Fruit fly (Drosophila melanogaster) whole organism, embryonic: ENCODE results near the gene CG17270.

Source experiments
- CG1233 ChIP-seq: fragments of 200-800 bp; sonication (Bioruptor generic); optimal IDR thresholded peaks from 4 replicates; lab custom pipeline; 2018; ENCODE audit warnings: missing biosample characterization, mild to moderate bottlenecking, missing genetic modification characterization
- CG12659 ChIP-seq: fragments of 200-800 bp; sonication (Bioruptor generic); optimal IDR thresholded peaks from 3 replicates; lab custom pipeline; 2017; ENCODE audit warnings: mild to moderate bottlenecking, missing biosample characterization, missing genetic modification reagents, missing genetic modification characterization
- CG12744 ChIP-seq: fragments of 200-800 bp; sonication (Bioruptor generic); optimal IDR thresholded peaks from 2 replicates; lab custom pipeline; 2016; ENCODE audit warnings: missing biosample characterization, missing genetic modification characterization
- CG13296 ChIP-seq: fragments of 200-800 bp; sonication (Bioruptor generic); optimal IDR thresholded peaks from 3 replicates; lab custom pipeline; 2018; ENCODE audit warnings: missing biosample characterization, mild to moderate bottlenecking, missing genetic modification characterization
- CG13424 ChIP-seq: fragments of 200-800 bp; sonication (Bioruptor generic); optimal IDR thresholded peaks from 2 replicates; lab custom pipeline; 2019; ENCODE audit warnings: missing biosample characterization, mild to moderate bottlenecking, missing genetic modification characterization, moderate library complexity
- CG13775 ChIP-seq: fragments of 200-800 bp; sonication (Bioruptor generic); optimal IDR thresholded peaks from 3 replicates; lab custom pipeline; 2017; ENCODE audit warnings: missing biosample characterization, mild to moderate bottlenecking, missing genetic modification characterization
- CG14667 ChIP-seq: fragments of 200-800 bp; sonication (Bioruptor generic); IDR thresholded peaks from 2 replicates; pipeline ENCODE4 v1.3.6; 2022; ENCODE audit warnings: missing biosample characterization, missing genetic modification characterization
- CG16813 ChIP-seq: fragments of 200-800 bp; sonication (Bioruptor generic); IDR thresholded peaks from 3 replicates; pipeline ENCODE4 v1.3.6; 2022; ENCODE audit warnings: missing biosample characterization, missing genetic modification characterization; ENCODE audit not compliant: partially characterized antibody
- CG17361 ChIP-seq: fragments of 200-800 bp; sonication (Bioruptor generic); IDR thresholded peaks from 3 replicates; pipeline ENCODE4 v1.3.6; 2022; ENCODE audit warnings: missing biosample characterization, missing genetic modification characterization
- CG2120 ChIP-seq: fragments of 200-800 bp; sonication (Bioruptor generic); optimal IDR thresholded peaks from 3 replicates; lab custom pipeline; 2016; ENCODE audit warnings: missing biosample characterization, missing genetic modification characterization
- CG2678 ChIP-seq: fragments of 200-800 bp; sonication (Bioruptor generic); optimal IDR thresholded peaks from 3 replicates; lab custom pipeline; 2019; ENCODE audit warnings: missing biosample characterization, mild to moderate bottlenecking, missing genetic modification characterization, moderate library complexity
- CG30403 ChIP-seq: fragments of 200-800 bp; sonication (Bioruptor generic); optimal IDR thresholded peaks from 3 replicates; lab custom pipeline; 2016; ENCODE audit warnings: missing biosample characterization, missing genetic modification characterization
- CG31441 ChIP-seq: fragments of 200-800 bp; sonication (Bioruptor generic); IDR thresholded peaks from 2 replicates; pipeline ENCODE4 v1.3.6; 2022; ENCODE audit warnings: missing biosample characterization, missing genetic modification characterization
- CG34376 ChIP-seq: fragments of 200-800 bp; sonication (Bioruptor generic); optimal IDR thresholded peaks from 2 replicates; lab custom pipeline; 2018; ENCODE audit warnings: missing biosample characterization, mild to moderate bottlenecking, missing genetic modification characterization
- CG3847 ChIP-seq: fragments of 200-800 bp; sonication (Bioruptor generic); IDR thresholded peaks from 2 replicates; pipeline ENCODE4 v1.3.6; 2022; ENCODE audit warnings: missing biosample characterization, missing genetic modification characterization
- CG6765 ChIP-seq: fragments of 200-800 bp; sonication (Bioruptor generic); optimal IDR thresholded peaks from 3 replicates; lab custom pipeline; 2017; ENCODE audit warnings: missing biosample characterization, mild to moderate bottlenecking, missing genetic modification characterization
- CG7556 ChIP-seq: fragments of 200-800 bp; sonication (Bioruptor generic); optimal IDR thresholded peaks from 2 replicates; lab custom pipeline; 2017; ENCODE audit warnings: missing biosample characterization, mild to moderate bottlenecking, missing genetic modification characterization
- CG7786 ChIP-seq: fragments of 200-800 bp; sonication (Bioruptor generic); optimal IDR thresholded peaks from 2 replicates; lab custom pipeline; 2016; ENCODE audit warnings: missing biosample characterization, missing genetic modification characterization
- CG9727 ChIP-seq: fragments of 200-800 bp; sonication (Bioruptor generic); optimal IDR thresholded peaks from 3 replicates; lab custom pipeline; 2017; ENCODE audit warnings: missing biosample characterization, mild to moderate bottlenecking, missing genetic modification characterization
- CG9932 ChIP-seq: fragments of 200-800 bp; sonication (Bioruptor generic); IDR thresholded peaks from 2 replicates; pipeline ENCODE4 v1.3.6; 2022; ENCODE audit warnings: missing biosample characterization, missing genetic modification characterization
- Camta ChIP-seq: fragments of 200-800 bp; sonication (Bioruptor generic); optimal IDR thresholded peaks from 2 replicates; lab custom pipeline; 2016; ENCODE audit warnings: missing biosample characterization, missing genetic modification characterization
- Dfd ChIP-seq, 2 experiments: fragments of >200 bp; optimal IDR thresholded peaks; 2 replicates each; lab custom pipeline; 2017; ENCODE audit warnings: missing biosample characterization in 2 of 2, missing genetic modification characterization in 2 of 2
- Doc2 ChIP-seq: fragments of 200-800 bp; sonication (Bioruptor generic); IDR thresholded peaks from 2 replicates; pipeline ENCODE4 v1.3.6; 2022; ENCODE audit warnings: missing biosample characterization, missing genetic modification characterization
- Fer1 ChIP-seq: fragments of 200-800 bp; sonication (Bioruptor generic); optimal IDR thresholded peaks from 2 replicates; lab custom pipeline; 2017; ENCODE audit warnings: missing biosample characterization, mild to moderate bottlenecking, missing genetic modification characterization
- GATAe ChIP-seq: fragments of 200-800 bp; sonication (Bioruptor generic); conservative IDR thresholded peaks from 2 replicates; pipeline ENCODE4 v1.3.6; 2022; ENCODE audit warnings: missing biosample characterization, missing genetic modification characterization
- NfI ChIP-seq: fragments of 200-800 bp; sonication (Bioruptor generic); optimal IDR thresholded peaks from 3 replicates; lab custom pipeline; 2018; ENCODE audit warnings: missing biosample characterization, mild to moderate bottlenecking, missing genetic modification characterization, moderate library complexity
- Oli ChIP-seq: fragments of 200-800 bp; sonication (Bioruptor generic); optimal IDR thresholded peaks from 2 replicates; lab custom pipeline; 2018; ENCODE audit warnings: missing biosample characterization, mild to moderate bottlenecking, missing genetic modification characterization, moderate library complexity
- Optix ChIP-seq: fragments of 200-800 bp; sonication (Bioruptor generic); IDR thresholded peaks from 3 replicates; pipeline ENCODE4 v1.3.6; 2022; ENCODE audit warnings: missing biosample characterization, missing genetic modification characterization
- PHDP ChIP-seq: fragments of 200-800 bp; sonication (Bioruptor generic); optimal IDR thresholded peaks from 3 replicates; lab custom pipeline; 2018; ENCODE audit warnings: missing biosample characterization, mild to moderate bottlenecking, missing genetic modification characterization, moderate library complexity
- Pdp1 ChIP-seq, 2 experiments: fragments of 200-800 bp; sonication (Bioruptor generic); optimal IDR thresholded peaks; 3 replicates each; lab custom pipeline; 2016; ENCODE audit warnings: missing biosample characterization in 2 of 2, missing genetic modification characterization in 2 of 2, mild to moderate bottlenecking in 1 of 2, moderate library complexity in 1 of 2
- Side ChIP-seq: fragments of 200-800 bp; sonication (Bioruptor generic); optimal IDR thresholded peaks from 2 replicates; lab custom pipeline; 2016; ENCODE audit warnings: missing biosample characterization, missing genetic modification characterization
- bsh ChIP-seq, 2 experiments: fragments of 200-800 bp; sonication (Bioruptor generic); optimal IDR thresholded peaks; 2 replicates each; lab custom pipeline; 2017 to 2018; ENCODE audit warnings: mild to moderate bottlenecking in 2 of 2, missing biosample characterization in 2 of 2, missing genetic modification characterization in 2 of 2, moderate library complexity in 1 of 2
- chinmo ChIP-seq: fragments of 200-800 bp; sonication (Bioruptor generic); IDR thresholded peaks from 4 replicates; pipeline ENCODE4 v1.3.6; 2022; ENCODE audit warnings: missing biosample characterization, missing genetic modification characterization; ENCODE audit not compliant: partially characterized antibody
- ci ChIP-seq: fragments of 200-800 bp; sonication (Bioruptor generic); IDR thresholded peaks from 3 replicates; pipeline ENCODE4 v1.3.6; 2022; ENCODE audit warnings: missing biosample characterization, missing genetic modification characterization
- cwo ChIP-seq: fragments of 200-800 bp; sonication (Bioruptor generic); optimal IDR thresholded peaks from 3 replicates; lab custom pipeline; 2017; ENCODE audit warnings: missing biosample characterization, missing genetic modification characterization, mild to moderate bottlenecking, moderate library complexity, missing genetic modification reagents
- dpn ChIP-seq, 2 experiments: fragments of 200-800 bp; sonication (Bioruptor generic); optimal IDR thresholded peaks; 3 replicates each; lab custom pipeline; 2016; ENCODE audit warnings: missing biosample characterization in 2 of 2, missing genetic modification characterization in 2 of 2
- exex ChIP-seq: fragments of 200-800 bp; sonication (Bioruptor generic); optimal IDR thresholded peaks from 4 replicates; lab custom pipeline; 2018; ENCODE audit warnings: missing biosample characterization, mild to moderate bottlenecking, missing genetic modification characterization, moderate library complexity
- eyg ChIP-seq: fragments of 200-800 bp; sonication (Bioruptor generic); optimal IDR thresholded peaks from 3 replicates; lab custom pipeline; 2016; ENCODE audit warnings: missing biosample characterization, missing genetic modification characterization
- gcm ChIP-seq: fragments of 200-800 bp; sonication (Bioruptor generic); optimal IDR thresholded peaks from 2 replicates; lab custom pipeline; 2019; ENCODE audit warnings: missing biosample characterization, mild to moderate bottlenecking, missing genetic modification characterization, moderate library complexity
- lmd ChIP-seq: fragments of 200-800 bp; sonication (Bioruptor generic); IDR thresholded peaks from 2 replicates; pipeline ENCODE4 v1.3.6; 2022; ENCODE audit warnings: missing biosample characterization, missing genetic modification characterization
- lov ChIP-seq, 2 experiments: fragments of 200-800 bp in 1 of 2; fragments of >200 bp in 1 of 2; sonication (Bioruptor generic) in 1 of 2; IDR thresholded peaks in 1 of 2; optimal IDR thresholded peaks in 1 of 2; 2 replicates in 1 of 2; 3 replicates in 1 of 2; pipeline versions ENCODE4 v1.3.6 to Lab custom; 2017 to 2022; ENCODE audit warnings: missing biosample characterization in 1 of 2, missing genetic modification characterization in 1 of 2
- mirr ChIP-seq: fragments of 200-800 bp; sonication (Bioruptor generic); optimal IDR thresholded peaks from 3 replicates; lab custom pipeline; 2018; ENCODE audit warnings: missing biosample characterization, mild to moderate bottlenecking, missing genetic modification characterization
- peb ChIP-seq: fragments of 200-800 bp; sonication (Bioruptor generic); IDR thresholded peaks from 2 replicates; pipeline ENCODE4 v1.3.6; 2022; ENCODE audit warnings: missing biosample characterization, missing genetic modification characterization
- psq ChIP-seq: fragments of 200-800 bp; sonication (Bioruptor generic); optimal IDR thresholded peaks from 2 replicates; lab custom pipeline; 2017; ENCODE audit warnings: missing biosample characterization, missing genetic modification characterization
- pum ChIP-seq: fragments of 200-800 bp; sonication (Bioruptor generic); optimal IDR thresholded peaks from 2 replicates; lab custom pipeline; 2016; ENCODE audit warnings: missing biosample characterization, missing genetic modification characterization
- scrt ChIP-seq: fragments of 200-800 bp; sonication (Bioruptor generic); optimal IDR thresholded peaks from 2 replicates; lab custom pipeline; 2018; ENCODE audit warnings: missing biosample characterization, mild to moderate bottlenecking, missing genetic modification characterization, moderate library complexity
- shn ChIP-seq: fragments of 200-800 bp; sonication (Bioruptor generic); optimal IDR thresholded peaks from 3 replicates; lab custom pipeline; 2016; ENCODE audit warnings: missing biosample characterization, missing genetic modification characterization
- slbo ChIP-seq: fragments of 200-800 bp; sonication (Bioruptor generic); IDR thresholded peaks from 2 replicates; pipeline ENCODE4 v1.3.6; 2022; ENCODE audit warnings: missing biosample characterization, missing genetic modification characterization
- sug ChIP-seq: fragments of 200-800 bp; optimal IDR thresholded peaks from 2 replicates; lab custom pipeline; 2019; ENCODE audit warnings: missing biosample characterization, mild to moderate bottlenecking, missing genetic modification characterization, moderate library complexity
- zen2 ChIP-seq: fragments of 200-800 bp; sonication (Bioruptor generic); IDR thresholded peaks from 3 replicates; pipeline ENCODE4 v1.3.6; 2022; ENCODE audit warnings: missing biosample characterization, missing genetic modification characterization; ENCODE audit not compliant: partially characterized antibody

CG17270 gene

DNA sequence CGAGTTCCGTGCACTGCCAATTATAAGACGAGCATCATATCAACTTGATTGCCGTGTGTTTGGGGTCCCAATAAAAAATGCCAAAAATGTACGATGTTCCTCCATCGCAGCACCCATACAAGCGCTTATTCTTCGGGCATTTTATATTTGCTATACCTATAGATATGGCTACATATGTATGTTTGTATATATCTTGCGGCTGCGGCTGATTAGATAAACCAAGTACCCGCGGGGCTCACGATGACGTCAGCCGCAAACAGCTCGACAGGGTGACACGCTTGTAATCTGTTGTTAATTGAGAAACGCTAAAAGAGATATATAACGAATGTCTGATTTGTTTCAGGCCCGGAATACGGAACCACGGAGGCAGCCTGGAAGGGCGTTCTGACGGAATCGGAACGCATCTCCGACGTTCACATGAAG lies 18.5 kb upstream of the CG17270 start (continued):
- TF ChIP-seq CG9727 (GFP tag; lab: Kevin White, UChicago): no peak
- TF ChIP-seq shn (GFP tag; lab: Kevin White, UChicago): no peak
- TF ChIP-seq CG3847 (GFP tag; lab: Robert Waterston, UW): no peak
- no peak for TF ChIP-seq pum (GFP tag; lab: Kevin White, UChicago)
- TF ChIP-seq Pdp1 (GFP tag; optimal IDR thresholded peaks at IDR 0.05; lab: Kevin White, UChicago): peak in 1 of 2 experiments; percentile 74
- no peak for TF ChIP-seq Side (GFP tag; lab: Kevin White, UChicago)
- TF ChIP-seq CG13296: peak; percentile 13
- TF ChIP-seq scrt (GFP tag; lab: Kevin White, UChicago): no peak
- no peak for TF ChIP-seq lmd
- peak; percentile 49 for TF ChIP-seq sug (tag; lab: Kevin White, UChicago)
- TF ChIP-seq peb (GFP tag; lab: Robert Waterston, UW): no peak
- TF ChIP-seq eyg: no peak
- no peak for TF ChIP-seq lov (optimal IDR thresholded peaks at IDR 0.05; lab: Kevin White, UChicago)
- TF ChIP-seq lov (GFP tag; IDR thresholded peaks at IDR 0.05; lab: Robert Waterston, UW): no peak
- TF ChIP-seq CG9932 (GFP tag; lab: Robert Waterston, UW): peak; percentile 22; the same call in 1 of the 2 replicates
- TF ChIP-seq CG6765 (GFP tag; lab: Kevin White, UChicago): no peak
- 0 out of 3 replicates have a peak, but pooled peaks have one; percentile 30 for TF ChIP-seq ci (GFP tag; lab: Robert Waterston, UW)
- peak; percentile 78 for TF ChIP-seq GATAe
- TF ChIP-seq Camta (GFP tag; lab: Kevin White, UChicago): no peak
- no peak for TF ChIP-seq bsh (GFP tag; optimal IDR thresholded peaks at IDR 0.05; lab: Kevin White, UChicago)
- TF ChIP-seq slbo (GFP tag; lab: Robert Waterston, UW): peak; percentile 19; the same call in 1 of the 2 replicates
- TF ChIP-seq CG14667 (GFP tag; lab: Robert Waterston, UW): no peak
- no peak for TF ChIP-seq CG7786 (GFP tag; lab: Kevin White, UChicago)
- TF ChIP-seq CG12659 (GFP tag; lab: Kevin White, UChicago): no peak
- no peak for TF ChIP-seq zen2 (GFP tag; lab: Robert Waterston, UW)
- peak; percentile 98 for TF ChIP-seq exex
- TF ChIP-seq mirr (GFP tag; lab: Kevin White, UChicago): peak; percentile 92
- peak; percentile 21 for TF ChIP-seq CG2120 (GFP tag; lab: Kevin White, UChicago)
- TF ChIP-seq CG12744 (GFP tag; lab: Kevin White, UChicago): no peak
- TF ChIP-seq Optix (GFP tag; lab: Robert Waterston, UW): no peak
- TF ChIP-seq Doc2 (GFP tag; lab: Robert Waterston, UW): no peak
- no peak for TF ChIP-seq psq (GFP tag; lab: Kevin White, UChicago)
- TF ChIP-seq chinmo (GFP tag; lab: Robert Waterston, UW): peak; percentile 75; the same call in 2 of the 4 replicates
- peak; percentile 62 for TF ChIP-seq CG34376
- TF ChIP-seq Dfd (GFP tag; optimal IDR thresholded peaks at IDR 0.05; lab: Kevin White, UChicago): no peak

dm6 chr3R:20836257-20836856 lies 17.6 kb upstream of the CG17270 start:
- TF ChIP-seq Oli (tag; lab: Kevin White, UChicago) (peak; percentile 38), CG31441 (GFP tag; lab: Robert Waterston, UW) (0 out of 2 replicates have a peak, but pooled peaks have one; percentile 24), cwo (peak; percentile 7), gcm (GFP tag; lab: Kevin White, UChicago) (no peak), CG30403 (GFP tag; lab: Kevin White, UChicago) (peak; percentile 9), CG17361 (0 out of 3 replicates have a peak, but pooled peaks have one; percentile 18), Fer1 (GFP tag; lab: Kevin White, UChicago) (peak; percentile 1), CG13424 (tag; lab: Kevin White, UChicago) (peak; percentile 18), CG13775 (GFP tag; lab: Kevin White, UChicago) (peak; percentile 11), NfI (GFP tag; lab: Kevin White, UChicago) (peak; percentile 24), dpn (GFP tag; optimal IDR thresholded peaks at IDR 0.05; lab: Kevin White, UChicago) (no peak), CG1233 (GFP tag; lab: Kevin White, UChicago) (peak; percentile 1), CG2678 (peak; percentile 47), CG7556 (GFP tag; lab: Kevin White, UChicago) (peak; percentile 42), CG16813 (GFP tag; lab: Robert Waterston, UW) (no peak), PHDP (tag; lab: Kevin White, UChicago) (peak; percentile 15)
